Fruit fly (Drosophila melanogaster): ENCODE data around the gene Dys.

Dys gene

DNA sequence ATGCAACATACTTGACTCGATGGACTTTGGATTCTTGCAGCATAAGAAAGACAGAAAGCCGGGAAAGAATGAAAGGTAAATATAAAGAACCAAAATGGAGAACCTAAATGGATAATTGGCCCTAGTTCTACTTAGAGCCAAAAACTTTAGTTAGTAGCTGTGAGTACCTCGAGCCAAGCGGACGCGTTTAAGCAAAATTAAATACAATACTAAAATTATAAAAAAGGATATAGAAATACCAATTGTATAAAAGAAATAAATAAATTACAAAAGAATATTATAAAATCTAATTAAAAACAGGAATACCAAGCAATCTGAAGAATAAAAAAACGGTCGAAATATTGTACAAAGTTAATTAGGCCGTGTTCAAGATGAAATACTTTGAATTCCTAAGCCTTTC, 173.8 kb downstream of the Dys start, which contains the start of gene CG34138:
TSS of gene CG34138 (plus strand) at position 301 of the 400 bp plus-strand sequence.
- TF ChIP-seq CG4707 (GFP tag; optimal IDR thresholded peaks at IDR 0.05): no peak
- TF ChIP-seq ranshi (GFP tag; IDR thresholded peaks at IDR 0.05): no peak
- TF ChIP-seq CrebB (tag; optimal IDR thresholded peaks at IDR 0.05): no peak
- TF ChIP-seq CG9437 (GFP tag; optimal IDR thresholded peaks at IDR 0.05): no peak
- TF ChIP-seq Atf-2 (GFP tag; optimal IDR thresholded peaks at IDR 0.05): no peak
- no peak for TF ChIP-seq CG10431 (GFP tag; optimal IDR thresholded peaks at IDR 0.05)
- no peak for TF ChIP-seq stc (GFP tag; IDR thresholded peaks at IDR 0.05)

DNA sequence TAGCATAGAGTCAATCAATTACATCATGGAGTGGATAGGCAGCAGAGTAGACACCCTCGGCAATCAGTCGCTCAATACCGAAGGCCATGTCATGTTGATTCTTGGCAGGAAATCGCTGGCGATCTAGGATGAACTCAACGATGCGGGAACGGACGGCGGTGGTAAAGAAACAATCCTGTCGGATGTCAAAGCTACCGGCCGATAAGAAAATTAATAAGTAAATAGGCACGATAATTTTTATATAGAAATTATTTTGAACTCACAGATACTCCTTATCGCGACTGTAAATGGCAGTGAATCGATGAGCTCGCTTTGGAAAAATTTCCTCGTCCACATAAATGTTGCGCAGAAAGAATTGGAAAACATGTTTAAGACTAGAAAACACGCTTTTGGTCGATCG, 177.1 kb downstream of the Dys start:
- no peak for TF ChIP-seq Nf-YA (GFP tag; IDR thresholded peaks at IDR 0.05)
- TF ChIP-seq CG11093 (GFP tag; IDR thresholded peaks at IDR 0.05): no peak
- 0 out of 2 replicates have a peak, but pooled peaks have one; percentile 12 for TF ChIP-seq HLH3B (GFP tag; IDR thresholded peaks at IDR 0.05)
- no peak for TF ChIP-seq Aef1 (GFP tag; IDR thresholded peaks at IDR 0.05)
- no peak for TF ChIP-seq CG11247 (GFP tag; IDR thresholded peaks at IDR 0.05)
- no peak for TF ChIP-seq jigr1 (GFP tag; IDR thresholded peaks at IDR 0.05)
- TF ChIP-seq Lhr (GFP tag; optimal IDR thresholded peaks at IDR 0.05): no peak

DNA sequence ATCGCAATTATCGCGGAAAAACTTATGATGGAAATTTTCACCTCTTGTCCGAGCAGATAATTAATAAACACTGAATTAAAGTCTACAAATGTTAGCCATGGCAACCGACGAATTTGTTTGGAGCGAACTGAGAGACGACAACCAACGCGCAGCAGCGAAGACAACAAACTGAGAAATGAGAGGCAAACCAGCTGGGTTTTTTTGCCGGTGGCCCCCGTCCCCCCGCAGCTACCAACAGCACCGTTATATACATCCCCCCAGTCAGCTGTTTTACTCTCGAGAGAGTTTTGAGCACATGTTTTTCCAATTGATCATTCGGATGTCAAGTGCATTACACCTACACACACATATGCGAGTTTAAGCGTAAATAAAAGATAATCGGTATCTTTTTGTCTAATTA, 180.2 kb downstream of the Dys start:
- TF ChIP-seq Max (GFP tag; optimal IDR thresholded peaks at IDR 0.05) (peak; percentile 4), CG8924 (tag; optimal IDR thresholded peaks at IDR 0.05) (no peak), pita (GFP tag; optimal IDR thresholded peaks at IDR 0.05) (no peak), Mes4 (GFP tag; optimal IDR thresholded peaks at IDR 0.05) (no peak), Elba2 (GFP tag; optimal IDR thresholded peaks at IDR 0.05) (no peak), CG8359 (GFP tag; optimal IDR thresholded peaks at IDR 0.05; ENCODE audit: borderline replicate concordance) (peak; percentile 32), CG11695 (GFP tag; IDR thresholded peaks at IDR 0.05) (peak; percentile 17; the same call in 1 of the 3 replicates), sqz (GFP tag; optimal IDR thresholded peaks at IDR 0.05) (peak; percentile 68), CG5180 (GFP tag; optimal IDR thresholded peaks at IDR 0.05) (peak; percentile 42), Mad (GFP tag; optimal IDR thresholded peaks at IDR 0.05) (no peak), chm (GFP tag; IDR thresholded peaks at IDR 0.05) (peak; percentile 25; the same call in 1 of the 2 replicates), ind (GFP tag; optimal IDR thresholded peaks at IDR 0.05) (no peak), CG7357 (GFP tag; IDR thresholded peaks at IDR 0.05) (no peak), tap (tag; optimal IDR thresholded peaks at IDR 0.05) (peak; percentile 4), CG13287 (GFP tag; IDR thresholded peaks at IDR 0.05; ENCODE audit: partially characterized antibody) (peak; percentile 52), H15 (GFP tag; IDR thresholded peaks at IDR 0.05) (no peak), CG34422 (GFP tag; IDR thresholded peaks at IDR 0.05) (peak; percentile 69; the same call in 1 of the 3 replicates), PHDP (tag; optimal IDR thresholded peaks at IDR 0.05) (peak; percentile 33), ttk (GFP tag; IDR thresholded peaks at IDR 0.05) (peak; percentile 50; the same call in 1 of the 2 replicates), abd-A (tag; optimal IDR thresholded peaks at IDR 0.05) (peak; percentile 16), CG6854 (GFP tag; optimal IDR thresholded peaks at IDR 0.05) (no peak), crp (GFP tag; optimal IDR thresholded peaks at IDR 0.05) (peak; percentile 51 to 89), HmgZ (tag; optimal IDR thresholded peaks at IDR 0.05) (peak; percentile 8), rib (GFP tag; IDR thresholded peaks at IDR 0.05) (peak; percentile 49), row (GFP tag; IDR thresholded peaks at IDR 0.05) (peak; percentile 16; the same call in 1 of the 3 replicates), tx (GFP tag; optimal IDR thresholded peaks at IDR 0.05) (no peak), wdn (GFP tag; IDR thresholded peaks at IDR 0.05) (0 out of 2 replicates have a peak, but pooled peaks have one; percentile 10), sna (GFP tag; IDR thresholded peaks at IDR 0.05; ENCODE audit: partially characterized antibody) (peak; percentile 58; the same call in 1 of the 2 replicates), so (GFP tag; IDR thresholded peaks at IDR 0.05) (0 out of 3 replicates have a peak, but pooled peaks have one; percentile 46), vvl (GFP tag; IDR thresholded peaks at IDR 0.05) (peak; percentile 26; the same call in 1 of the 2 replicates), CG9727 (GFP tag; optimal IDR thresholded peaks at IDR 0.05) (no peak), CG14014 (GFP tag; IDR thresholded peaks at IDR 0.05) (0 out of 2 replicates have a peak, but pooled peaks have one; percentile 4), Opbp (GFP tag; IDR thresholded peaks at IDR 0.05; ENCODE audit: partially characterized antibody) (0 out of 3 replicates have a peak, but pooled peaks have one; percentile 21), chinmo (GFP tag; IDR thresholded peaks at IDR 0.05; ENCODE audit: partially characterized antibody) (peak; percentile 94; the same call in 3 of the 4 replicates)
